Fruit fly (Drosophila melanogaster) whole organism, embryonic: Measurements from ENCODE around the gene ng2.

Experiments used
- Abd-B ChIP-seq: fragments of 200-800 bp; sonication (Bioruptor generic); optimal IDR thresholded peaks from 2 replicates; lab custom pipeline; 2018; ENCODE audit warnings: missing biosample characterization, mild to moderate bottlenecking, missing genetic modification characterization, moderate library complexity
- Asciz ChIP-seq: fragments of 200-800 bp; sonication (Bioruptor generic); optimal IDR thresholded peaks from 2 replicates; lab custom pipeline; 2017; ENCODE audit warnings: missing biosample characterization, mild to moderate bottlenecking, missing genetic modification characterization, missing genetic modification reagents
- CG10366 ChIP-seq: fragments of 200-800 bp; sonication (Bioruptor generic); IDR thresholded peaks from 2 replicates; pipeline ENCODE4 v1.3.6; 2022; ENCODE audit warnings: missing biosample characterization, missing genetic modification characterization
- CG12071 ChIP-seq: fragments of 200-800 bp; sonication (Bioruptor generic); optimal IDR thresholded peaks from 3 replicates; lab custom pipeline; 2018; ENCODE audit warnings: missing biosample characterization, mild to moderate bottlenecking, missing genetic modification characterization
- CG12391 ChIP-seq: fragments of 200-800 bp; sonication (Bioruptor generic); optimal IDR thresholded peaks from 3 replicates; lab custom pipeline; 2018; ENCODE audit warnings: missing biosample characterization, mild to moderate bottlenecking, missing genetic modification characterization, moderate library complexity
- CG14014 ChIP-seq: fragments of 200-800 bp; sonication (Bioruptor generic); IDR thresholded peaks from 2 replicates; pipeline ENCODE4 v1.3.6; 2022; ENCODE audit warnings: missing biosample characterization, missing genetic modification characterization
- CG15269 ChIP-seq: fragments of 200-800 bp; sonication (Bioruptor generic); optimal IDR thresholded peaks from 2 replicates; lab custom pipeline; 2018; ENCODE audit warnings: missing biosample characterization, mild to moderate bottlenecking, missing genetic modification characterization, moderate library complexity
- CG15601 ChIP-seq: fragments of 200-800 bp; sonication (Bioruptor generic); optimal IDR thresholded peaks from 3 replicates; lab custom pipeline; 2019; ENCODE audit warnings: missing biosample characterization, mild to moderate bottlenecking, missing genetic modification characterization, moderate library complexity
- CG1603 ChIP-seq: fragments of 200-800 bp; sonication (Bioruptor generic); optimal IDR thresholded peaks from 2 replicates; lab custom pipeline; 2019; ENCODE audit warnings: missing biosample characterization, mild to moderate bottlenecking, missing genetic modification characterization, moderate library complexity
- CG16779 ChIP-seq: fragments of 200-800 bp; sonication (Bioruptor generic); IDR thresholded peaks from 2 replicates; pipeline ENCODE4 v1.3.6; 2022; ENCODE audit warnings: missing biosample characterization, missing genetic modification characterization
- CG17359 ChIP-seq: fragments of 200-800 bp; sonication (Bioruptor generic); optimal IDR thresholded peaks from 3 replicates; lab custom pipeline; 2018; ENCODE audit warnings: missing biosample characterization, mild to moderate bottlenecking, missing genetic modification characterization, moderate library complexity
- CG18262 ChIP-seq: fragments of 200-800 bp; optimal IDR thresholded peaks from 3 replicates; lab custom pipeline; 2019; ENCODE audit warnings: missing biosample characterization, mild to moderate bottlenecking, missing genetic modification characterization, moderate library complexity
- CG2875 ChIP-seq: fragments of 200-800 bp; sonication (Bioruptor generic); optimal IDR thresholded peaks from 2 replicates; lab custom pipeline; 2017; ENCODE audit warnings: missing biosample characterization, mild to moderate bottlenecking, missing genetic modification characterization, missing genetic modification reagents
- CG3847 ChIP-seq: fragments of 200-800 bp; sonication (Bioruptor generic); IDR thresholded peaks from 2 replicates; pipeline ENCODE4 v1.3.6; 2022; ENCODE audit warnings: missing biosample characterization, missing genetic modification characterization
- CG4360 ChIP-seq: fragments of 200-800 bp; sonication (Bioruptor generic); IDR thresholded peaks from 2 replicates; pipeline ENCODE4 v1.3.6; 2022; ENCODE audit warnings: missing biosample characterization, missing genetic modification characterization
- CG8089 ChIP-seq: fragments of 200-800 bp; sonication (Bioruptor generic); optimal IDR thresholded peaks from 3 replicates; lab custom pipeline; 2016; ENCODE audit warnings: missing biosample characterization, missing genetic modification characterization
- CoRest ChIP-seq: fragments of 200-800 bp; sonication (Bioruptor generic); optimal IDR thresholded peaks from 3 replicates; lab custom pipeline; 2018; ENCODE audit warnings: missing biosample characterization, mild to moderate bottlenecking, missing genetic modification characterization, moderate library complexity
- Fer1 ChIP-seq: fragments of 200-800 bp; sonication (Bioruptor generic); optimal IDR thresholded peaks from 2 replicates; lab custom pipeline; 2017; ENCODE audit warnings: missing biosample characterization, mild to moderate bottlenecking, missing genetic modification characterization
- HHEX ChIP-seq: fragments of 200-800 bp; sonication (Bioruptor generic); optimal IDR thresholded peaks from 3 replicates; lab custom pipeline; 2017; ENCODE audit warnings: missing biosample characterization, mild to moderate bottlenecking, missing genetic modification characterization, missing genetic modification reagents
- HLH4C ChIP-seq: fragments of 200-800 bp; sonication (Bioruptor generic); IDR thresholded peaks from 3 replicates; pipeline ENCODE4 v1.3.6; 2022; ENCODE audit warnings: missing biosample characterization, missing genetic modification characterization; ENCODE audit not compliant: partially characterized antibody
- Jarid2 ChIP-seq: fragments of 200-800 bp; sonication (Bioruptor generic); optimal IDR thresholded peaks from 3 replicates; lab custom pipeline; 2017; ENCODE audit warnings: mild to moderate bottlenecking, missing biosample characterization, missing genetic modification reagents, missing genetic modification characterization
- Lpt ChIP-seq: fragments of >200 bp; optimal IDR thresholded peaks from 2 replicates; lab custom pipeline; 2018; ENCODE audit warnings: missing biosample characterization, missing genetic modification characterization
- MESR4 ChIP-seq: fragments of 200-800 bp; sonication (Bioruptor generic); optimal IDR thresholded peaks from 2 replicates; lab custom pipeline; 2018; ENCODE audit warnings: missing biosample characterization, mild to moderate bottlenecking, missing genetic modification characterization, moderate library complexity
- Meics ChIP-seq: fragments of 200-800 bp; sonication (Bioruptor generic); optimal IDR thresholded peaks from 2 replicates; lab custom pipeline; 2017; ENCODE audit warnings: missing biosample characterization, mild to moderate bottlenecking, missing genetic modification characterization
- Poxn ChIP-seq: fragments of 200-800 bp; sonication (Bioruptor generic); IDR thresholded peaks from 2 replicates; pipeline ENCODE4 v1.3.6; 2022; ENCODE audit warnings: missing biosample characterization, missing genetic modification characterization
- Ptx1 ChIP-seq: fragments of 200-800 bp; sonication (Bioruptor generic); IDR thresholded peaks from 2 replicates; pipeline ENCODE4 v1.3.6; 2022; ENCODE audit warnings: missing biosample characterization, missing genetic modification characterization
- Ravus ChIP-seq: fragments of 200-800 bp; sonication (Bioruptor generic); IDR thresholded peaks from 2 replicates; pipeline ENCODE4 v1.3.6; 2022; ENCODE audit warnings: missing biosample characterization, missing genetic modification characterization
- Xrp1 ChIP-seq: fragments of 200-800 bp; sonication (Bioruptor generic); IDR thresholded peaks from 2 replicates; pipeline ENCODE4 v1.3.6; 2022; ENCODE audit warnings: missing biosample characterization, missing genetic modification characterization
- aop ChIP-seq: fragments of 200-800 bp; sonication (Bioruptor generic); IDR thresholded peaks from 2 replicates; pipeline ENCODE4 v1.3.6; 2022; ENCODE audit warnings: missing biosample characterization, missing genetic modification characterization
- btn ChIP-seq: fragments of 200-800 bp; sonication (Bioruptor generic); optimal IDR thresholded peaks from 2 replicates; lab custom pipeline; 2016; ENCODE audit warnings: missing biosample characterization, missing genetic modification characterization
- caup ChIP-seq: fragments of 200-800 bp; sonication (Bioruptor generic); optimal IDR thresholded peaks from 3 replicates; lab custom pipeline; 2017; ENCODE audit warnings: missing biosample characterization, mild to moderate bottlenecking, missing genetic modification characterization, moderate library complexity; ENCODE audit not compliant: severe bottlenecking
- chm ChIP-seq: fragments of 200-800 bp; sonication (Bioruptor generic); IDR thresholded peaks from 2 replicates; pipeline ENCODE4 v1.3.6; 2022; ENCODE audit warnings: missing biosample characterization, missing genetic modification characterization
- dan ChIP-seq: fragments of 200-800 bp; sonication (Bioruptor generic); IDR thresholded peaks from 2 replicates; pipeline ENCODE4 v1.3.6; 2022; ENCODE audit warnings: missing biosample characterization, missing genetic modification characterization
- ewg ChIP-seq: fragments of 200-800 bp; sonication (Bioruptor generic); optimal IDR thresholded peaks from 3 replicates; lab custom pipeline; 2017; ENCODE audit warnings: mild to moderate bottlenecking, missing biosample characterization, missing genetic modification reagents, missing genetic modification characterization
- fd96Cb ChIP-seq: fragments of 200-800 bp; sonication (Bioruptor generic); optimal IDR thresholded peaks from 2 replicates; lab custom pipeline; 2018; ENCODE audit warnings: missing biosample characterization, mild to moderate bottlenecking, missing genetic modification characterization, moderate library complexity
- gfzf ChIP-seq: fragments of 200-800 bp; sonication (Bioruptor generic); optimal IDR thresholded peaks from 2 replicates; lab custom pipeline; 2016; ENCODE audit warnings: missing biosample characterization, mild to moderate bottlenecking, missing genetic modification characterization, moderate library complexity
- grau ChIP-seq: fragments of 200-800 bp; optimal IDR thresholded peaks from 3 replicates; lab custom pipeline; 2019; ENCODE audit warnings: missing biosample characterization, mild to moderate bottlenecking, missing genetic modification characterization, moderate library complexity
- hbn ChIP-seq: fragments of 200-800 bp; sonication (Bioruptor generic); IDR thresholded peaks from 2 replicates; pipeline ENCODE4 v1.3.6; 2022; ENCODE audit warnings: missing biosample characterization, missing genetic modification characterization; ENCODE audit not compliant: partially characterized antibody
- ind ChIP-seq: fragments of 200-800 bp; sonication (Bioruptor generic); optimal IDR thresholded peaks from 3 replicates; lab custom pipeline; 2016; ENCODE audit warnings: missing biosample characterization, missing genetic modification characterization
- prd ChIP-seq, 3 experiments: fragments of >200 bp in 2 of 3; fragments of 200-800 bp in 1 of 3; sonication (Bioruptor generic) in 1 of 3; optimal IDR thresholded peaks in 2 of 3; IDR thresholded peaks in 1 of 3; 2 replicates in 2 of 3; 3 replicates in 1 of 3; pipeline versions ENCODE4 v1.3.6 to Lab custom; 2017 to 2022; ENCODE audit warnings: missing biosample characterization in 1 of 3, missing genetic modification characterization in 1 of 3
- scrt ChIP-seq: fragments of 200-800 bp; sonication (Bioruptor generic); optimal IDR thresholded peaks from 2 replicates; lab custom pipeline; 2018; ENCODE audit warnings: missing biosample characterization, mild to moderate bottlenecking, missing genetic modification characterization, moderate library complexity
- slp2 ChIP-seq: fragments of 200-800 bp; sonication (Bioruptor generic); optimal IDR thresholded peaks from 2 replicates; lab custom pipeline; 2016; ENCODE audit warnings: missing biosample characterization, missing genetic modification characterization
- sug ChIP-seq: fragments of 200-800 bp; optimal IDR thresholded peaks from 2 replicates; lab custom pipeline; 2019; ENCODE audit warnings: missing biosample characterization, mild to moderate bottlenecking, missing genetic modification characterization, moderate library complexity
- tio ChIP-seq: fragments of 200-800 bp; sonication (Bioruptor generic); optimal IDR thresholded peaks from 2 replicates; lab custom pipeline; 2017; ENCODE audit warnings: missing biosample characterization, missing genetic modification characterization, inconsistent platforms
- tx ChIP-seq: fragments of 200-800 bp; sonication (Bioruptor generic); optimal IDR thresholded peaks from 2 replicates; lab custom pipeline; 2016; ENCODE audit warnings: missing biosample characterization, missing genetic modification characterization
- usp ChIP-seq: fragments of >200 bp; optimal IDR thresholded peaks from 2 replicates; lab custom pipeline; 2017; ENCODE audit warnings: missing biosample characterization, missing genetic modification characterization
- vfl ChIP-seq: fragments of 200-800 bp; sonication (Bioruptor generic); optimal IDR thresholded peaks from 2 replicates; lab custom pipeline; 2016; ENCODE audit warnings: missing biosample characterization, missing genetic modification characterization
- wor ChIP-seq: fragments of 200-800 bp; sonication (Bioruptor generic); IDR thresholded peaks from 2 replicates; pipeline ENCODE4 v1.3.6; 2022; ENCODE audit warnings: missing biosample characterization, missing genetic modification characterization

Gene ng2

dm6 chrX:3205887-3206794 lies 34.2 kb downstream of the ng2 start (continued):
- peak; percentile 72 for TF ChIP-seq CG15269 (tag; lab: Kevin White, UChicago)
- TF ChIP-seq btn (GFP tag; lab: Kevin White, UChicago), result peak; percentile 19
- peak; percentile 66 for TF ChIP-seq CG10366
- no peak for TF ChIP-seq MESR4
- peak; percentile 31 for TF ChIP-seq tx (GFP tag; lab: Kevin White, UChicago)
- TF ChIP-seq usp, result no peak
- TF ChIP-seq CG1603 (tag; lab: Kevin White, UChicago), result peak; percentile 29
- TF ChIP-seq Poxn (GFP tag; lab: Robert Waterston, UW), result no peak
- TF ChIP-seq vfl (GFP tag; lab: Kevin White, UChicago), result peak; percentile 16
- no peak for TF ChIP-seq sug (tag; lab: Kevin White, UChicago)
- TF ChIP-seq slp2, result peak; percentile 43
- TF ChIP-seq scrt (GFP tag; lab: Kevin White, UChicago), result peak; percentile 62
- TF ChIP-seq ewg (GFP tag; lab: Kevin White, UChicago), result peak; percentile 85
- peak; percentile 64 for TF ChIP-seq caup (GFP tag; lab: Kevin White, UChicago)
- peak; percentile 71 for TF ChIP-seq CG3847 (GFP tag; lab: Robert Waterston, UW)
- TF ChIP-seq Ravus (GFP tag; lab: Robert Waterston, UW), result peak; percentile 16
- no peak for TF ChIP-seq gfzf (GFP tag; lab: Kevin White, UChicago)
- TF ChIP-seq CG4360, result no peak
- TF ChIP-seq CG12391 (tag; lab: Kevin White, UChicago), result peak; percentile 30
- TF ChIP-seq CG8089 (GFP tag; lab: Kevin White, UChicago), result peak; percentile 43
- no peak for TF ChIP-seq Abd-B (GFP tag; lab: Kevin White, UChicago)
- TF ChIP-seq fd96Cb (tag; lab: Kevin White, UChicago), result peak; percentile 47
- TF ChIP-seq CG2875 (GFP tag; lab: Kevin White, UChicago), result peak; percentile 39
- TF ChIP-seq, all 482 proteins: peak for 310

DNA sequence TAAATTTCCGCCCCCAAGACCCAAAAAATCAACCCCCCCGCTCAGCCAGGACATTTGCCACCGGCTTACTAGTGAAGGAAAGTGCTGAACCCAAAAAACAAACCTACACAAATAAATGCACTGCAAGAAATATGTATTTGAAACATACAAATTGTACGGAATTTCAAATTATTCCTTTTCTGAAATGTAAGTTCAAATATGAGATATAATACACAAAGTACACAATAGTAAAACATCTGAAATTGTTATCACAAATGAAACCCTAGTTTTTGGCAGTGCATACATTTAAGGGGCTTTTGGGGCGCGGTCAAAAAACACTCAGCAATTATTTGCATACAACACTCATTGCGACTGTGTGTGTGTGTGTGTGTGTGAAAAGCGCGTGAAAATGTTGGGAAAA lies 46.6 kb downstream of the ng2 start:
- TF ChIP-seq CoRest (tag; lab: Kevin White, UChicago) (peak; percentile 6), Xrp1 (GFP tag; lab: Robert Waterston, UW) (peak; percentile 38; the same call in 1 of the 2 replicates), wor (GFP tag; lab: Robert Waterston, UW) (0 out of 2 replicates have a peak, but pooled peaks have one; percentile 16), dan (no peak), aop (GFP tag; lab: Robert Waterston, UW) (no peak), hbn (GFP tag; lab: Robert Waterston, UW) (no peak), prd (optimal IDR thresholded peaks at IDR 0.05; lab: Kevin White, UChicago) (no peak), prd (GFP tag; IDR thresholded peaks at IDR 0.05; lab: Robert Waterston, UW) (peak; percentile 43; the same call in 1 of the 3 replicates), CG12071 (GFP tag; lab: Kevin White, UChicago) (peak; percentile 2), Fer1 (GFP tag; lab: Kevin White, UChicago) (peak; percentile 50), Lpt (GFP tag; lab: Kevin White, UChicago) (no peak), ind (peak; percentile 9), grau (tag; lab: Kevin White, UChicago) (peak; percentile 42), CG17359 (tag; lab: Kevin White, UChicago) (peak; percentile 28), CG16779 (no peak), CG15601 (no peak), Meics (peak; percentile 30), Jarid2 (GFP tag; lab: Kevin White, UChicago) (no peak), HLH4C (GFP tag; lab: Robert Waterston, UW) (no peak), Asciz (no peak), HHEX (GFP tag; lab: Kevin White, UChicago) (peak; percentile 4), CG18262 (tag; lab: Kevin White, UChicago) (peak; percentile 10), tio (GFP tag; lab: Kevin White, UChicago) (peak; percentile 9), CG14014 (peak; percentile 42), Ptx1 (peak; percentile 43; the same call in 1 of the 2 replicates), chm (GFP tag; lab: Robert Waterston, UW) (no peak)
